Fruit fly (Drosophila melanogaster): ENCODE results near the gene vsg.

- TF ChIP-seq dmrt93B (GFP tag; optimal IDR thresholded peaks at IDR 0.05) (no peak), psq (GFP tag; optimal IDR thresholded peaks at IDR 0.05) (no peak), h (GFP tag; optimal IDR thresholded peaks at IDR 0.05) (no peak), Dfd (GFP tag; optimal IDR thresholded peaks at IDR 0.05) (no peak), fru (GFP tag; optimal IDR thresholded peaks at IDR 0.05) (no peak), brk (GFP tag; optimal IDR thresholded peaks at IDR 0.05) (no peak), Dif (GFP tag; optimal IDR thresholded peaks at IDR 0.05; ENCODE audit: partially characterized antibody) (no peak), OdsH (GFP tag; optimal IDR thresholded peaks at IDR 0.05) (no peak), jim (GFP tag; optimal IDR thresholded peaks at IDR 0.05) (no peak), Myc (optimal IDR thresholded peaks at IDR 0.05) (no peak)
These were observed 6.0 kb downstream of the vsg start for dm6 chr3L:9720102-9720501.

Measured in whole organism, wandering third instar larva.